Worm (Caenorhabditis elegans) whole organism, midembryonic: ENCODE results near the gene catp-5.

Source experiments
- T22C8.4 ChIP-seq: fragments of 200-800 bp; sonication (Bioruptor generic); IDR thresholded peaks from 2 replicates; pipeline ENCODE4 v1.3.6; 2022; ENCODE audit warnings: missing genetic modification characterization, missing compliant biosample characterization
- cog-1 ChIP-seq: sonication (generic microtip); optimal IDR thresholded peaks from 2 replicates; lab custom pipeline; 2016; ENCODE audit warnings: missing genetic modification characterization, missing compliant biosample characterization
- flt-1 ChIP-seq: fragments of 200-800 bp; sonication (Bioruptor generic); IDR thresholded peaks from 2 replicates; pipeline ENCODE4 v1.3.6; 2022; ENCODE audit warnings: missing genetic modification characterization, missing compliant biosample characterization
- klf-2 ChIP-seq: fragments of 200-800 bp; sonication (Bioruptor generic); conservative IDR thresholded peaks from 2 replicates; pipeline ENCODE4 v1.3.6; 2022; ENCODE audit warnings: missing genetic modification reagents, missing genetic modification characterization, missing compliant biosample characterization
- med-1 ChIP-seq: sonication (generic microtip); optimal IDR thresholded peaks from 2 replicates; lab custom pipeline; 2017; ENCODE audit warnings: missing genetic modification characterization, mild to moderate bottlenecking, missing compliant biosample characterization, antibody characterized with exemption, missing genetic modification reagents; ENCODE audit not compliant: insufficient read depth
- ref-1 ChIP-seq: fragments of 200-800 bp; sonication (Bioruptor generic); conservative IDR thresholded peaks from 2 replicates; pipeline ENCODE4 v1.3.6; 2022; ENCODE audit warnings: missing genetic modification reagents, missing genetic modification characterization, missing compliant biosample characterization
- tab-1 ChIP-seq: fragments of 200-800 bp; sonication (Bioruptor generic); IDR thresholded peaks from 2 replicates; pipeline ENCODE4 v1.3.6; 2022; ENCODE audit warnings: missing genetic modification characterization, missing compliant biosample characterization
- ztf-23 ChIP-seq: fragments of 200-800 bp; sonication (Bioruptor generic); IDR thresholded peaks from 2 replicates; pipeline ENCODE4 v1.3.6; 2022; ENCODE audit warnings: missing genetic modification reagents, missing genetic modification characterization, missing compliant biosample characterization
- ztf-29 ChIP-seq: fragments of 200-800 bp; sonication (Bioruptor generic); IDR thresholded peaks from 2 replicates; pipeline ENCODE4 v1.3.6; 2022; ENCODE audit warnings: missing genetic modification reagents, missing genetic modification characterization, missing compliant biosample characterization

The catp-5 gene

ce11 chrX:8116157-8116556, 17.5 kb upstream of the catp-5 start, which contains the start of gene hlh-8:
Gene hlh-8, plus strand, starts transcription at chrX:8116457.
- TF ChIP-seq ztf-23 (GFP tag; lab: Robert Waterston, UW) (no peak), ztf-29 (no peak), cog-1 (tag; lab: Kevin White, UChicago) (no peak), ref-1 (GFP tag; lab: Robert Waterston, UW) (no peak), flt-1 (GFP tag; lab: Robert Waterston, UW) (no peak), tab-1 (GFP tag; lab: Robert Waterston, UW) (no peak), med-1 (GFP tag; lab: Kevin White, UChicago) (no peak), T22C8.4 (GFP tag; lab: Robert Waterston, UW) (no peak), klf-2 (GFP tag; lab: Robert Waterston, UW) (no peak)

- TF ChIP-seq med-1 (GFP tag; lab: Kevin White, UChicago) (no peak), ref-1 (GFP tag; lab: Robert Waterston, UW) (no peak), T22C8.4 (GFP tag; lab: Robert Waterston, UW) (no peak), tab-1 (GFP tag; lab: Robert Waterston, UW) (no peak)
These were observed 11.5 kb upstream of the catp-5 start, which contains the start of gene K07E3.1 for ce11 chrX:8110193-8110592. Gene K07E3.1, plus strand, starts transcription at chrX:8110439.

ce11 chrX:8109531-8109930, 10.9 kb upstream of the catp-5 start:
- TF ChIP-seq T22C8.4 (GFP tag; lab: Robert Waterston, UW) (no peak), med-1 (GFP tag; lab: Kevin White, UChicago) (no peak), cog-1 (tag; lab: Kevin White, UChicago) (no peak), flt-1 (GFP tag; lab: Robert Waterston, UW) (no peak), tab-1 (GFP tag; lab: Robert Waterston, UW) (no peak), ztf-23 (GFP tag; lab: Robert Waterston, UW) (no peak), ztf-29 (no peak), klf-2 (GFP tag; lab: Robert Waterston, UW) (no peak), ref-1 (GFP tag; lab: Robert Waterston, UW) (no peak)

- no peak for TF ChIP-seq T22C8.4 (GFP tag; lab: Robert Waterston, UW)
- TF ChIP-seq ztf-23 (GFP tag; lab: Robert Waterston, UW): no peak
- TF ChIP-seq klf-2 (GFP tag; lab: Robert Waterston, UW): no peak
- TF ChIP-seq tab-1 (GFP tag; lab: Robert Waterston, UW): no peak
- TF ChIP-seq cog-1 (tag; lab: Kevin White, UChicago): no peak
- TF ChIP-seq ztf-29: no peak
These were observed 9.3 kb upstream of the catp-5 start, which contains the start of gene K07E3.9 for ce11 chrX:8107921-8108320. Gene K07E3.9, plus strand, starts transcription at chrX:8108221.

ce11 chrX:8103899-8104298, 5.2 kb upstream of the catp-5 start, which contains the start of gene K07E3.2:
Gene K07E3.2, plus strand, starts transcription at chrX:8104298.
- TF ChIP-seq cog-1 (tag; lab: Kevin White, UChicago) (no peak), tab-1 (GFP tag; lab: Robert Waterston, UW) (no peak), T22C8.4 (GFP tag; lab: Robert Waterston, UW) (no peak), ref-1 (GFP tag; lab: Robert Waterston, UW) (no peak), med-1 (GFP tag; lab: Kevin White, UChicago) (no peak), ztf-29 (no peak), klf-2 (GFP tag; lab: Robert Waterston, UW) (no peak), flt-1 (GFP tag; lab: Robert Waterston, UW) (no peak), ztf-23 (GFP tag; lab: Robert Waterston, UW) (no peak)

ce11 chrX:8089916-8090315, 8.7 kb downstream of the catp-5 start:
- TF ChIP-seq ztf-23 (GFP tag; lab: Robert Waterston, UW): no peak
- no peak for TF ChIP-seq tab-1 (GFP tag; lab: Robert Waterston, UW)
- no peak for TF ChIP-seq T22C8.4 (GFP tag; lab: Robert Waterston, UW)
- no peak for TF ChIP-seq ref-1 (GFP tag; lab: Robert Waterston, UW)
- no peak for TF ChIP-seq cog-1 (tag; lab: Kevin White, UChicago)
- no peak for TF ChIP-seq flt-1 (GFP tag; lab: Robert Waterston, UW)
- no peak for TF ChIP-seq med-1 (GFP tag; lab: Kevin White, UChicago)
- TF ChIP-seq ztf-29: no peak
- TF ChIP-seq klf-2 (GFP tag; lab: Robert Waterston, UW): no peak

- TF ChIP-seq T22C8.4 (GFP tag; lab: Robert Waterston, UW): no peak
- TF ChIP-seq klf-2 (GFP tag; lab: Robert Waterston, UW): no peak
- TF ChIP-seq tab-1 (GFP tag; lab: Robert Waterston, UW): no peak
- TF ChIP-seq ztf-23 (GFP tag; lab: Robert Waterston, UW): no peak
- no peak for TF ChIP-seq cog-1 (tag; lab: Kevin White, UChicago)
- TF ChIP-seq flt-1 (GFP tag; lab: Robert Waterston, UW): no peak
- no peak for TF ChIP-seq ztf-29
- no peak for TF ChIP-seq ref-1 (GFP tag; lab: Robert Waterston, UW)
These were observed 9.3 kb downstream of the catp-5 start for ce11 chrX:8089266-8089909.

ce11 chrX:8088474-8088873, 10.2 kb downstream of the catp-5 start, which contains the start of gene vem-1:
Gene vem-1, minus strand, starts transcription at chrX:8088574.
- no peak for TF ChIP-seq tab-1 (GFP tag; lab: Robert Waterston, UW)
- TF ChIP-seq flt-1 (GFP tag; lab: Robert Waterston, UW): no peak
- no peak for TF ChIP-seq ztf-23 (GFP tag; lab: Robert Waterston, UW)
- no peak for TF ChIP-seq cog-1 (tag; lab: Kevin White, UChicago)
- TF ChIP-seq med-1 (GFP tag; lab: Kevin White, UChicago): no peak
- TF ChIP-seq T22C8.4 (GFP tag; lab: Robert Waterston, UW): no peak
- TF ChIP-seq ztf-29: no peak
- TF ChIP-seq klf-2 (GFP tag; lab: Robert Waterston, UW): no peak
- no peak for TF ChIP-seq ref-1 (GFP tag; lab: Robert Waterston, UW)
